Fruit fly (Drosophila melanogaster): ENCODE results near the gene Dph1.

Dph1 gene

DNA sequence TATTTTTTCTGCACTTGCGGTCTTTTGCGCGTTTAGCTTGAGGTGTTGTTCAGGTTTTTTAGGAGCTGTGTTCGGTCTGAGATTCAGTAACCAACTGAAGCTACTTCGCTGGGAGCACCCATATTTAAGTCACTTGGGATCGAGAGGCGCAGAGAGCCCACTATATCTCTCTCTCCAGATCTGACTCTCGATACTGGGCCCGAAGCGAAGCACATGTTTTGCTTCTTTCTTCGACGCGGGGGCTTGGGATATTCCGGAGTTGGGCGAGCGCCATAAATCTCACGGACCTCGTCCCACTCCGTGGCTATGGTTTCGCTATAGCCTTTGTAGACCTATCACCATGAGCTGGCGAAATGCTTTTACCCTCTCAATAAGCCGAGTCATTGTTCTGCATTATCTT is 18.4 kb upstream of the Dph1 start, which contains the start of gene CG14132 (continued):
- TF ChIP-seq Trl (optimal IDR thresholded peaks at IDR 0.05): peak; percentile 46 to 48
- no peak for TF ChIP-seq Trl (GFP tag; optimal IDR thresholded peaks at IDR 0.05)
- no peak for TF ChIP-seq CG17829 (tag; optimal IDR thresholded peaks at IDR 0.05)
- TF ChIP-seq MBD-R2 (GFP tag; IDR thresholded peaks at IDR 0.05): no peak
- TF ChIP-seq CG5180 (GFP tag; optimal IDR thresholded peaks at IDR 0.05): no peak
- TF ChIP-seq CG12155 (GFP tag; optimal IDR thresholded peaks at IDR 0.05): no peak
- TF ChIP-seq bigmax (GFP tag; optimal IDR thresholded peaks at IDR 0.05): no peak
- TF ChIP-seq CG6689 (GFP tag; IDR thresholded peaks at IDR 0.05): no peak
- TF ChIP-seq CG4282 (GFP tag; optimal IDR thresholded peaks at IDR 0.05): no peak
- no peak for TF ChIP-seq Sox102F (GFP tag; optimal IDR thresholded peaks at IDR 0.05)
- no peak for TF ChIP-seq schlank (tag; optimal IDR thresholded peaks at IDR 0.05)
- TF ChIP-seq salm (tag; optimal IDR thresholded peaks at IDR 0.05): no peak
- no peak for TF ChIP-seq CG2129 (GFP tag; IDR thresholded peaks at IDR 0.05; ENCODE audit: partially characterized antibody)
- TF ChIP-seq CG9609 (GFP tag; optimal IDR thresholded peaks at IDR 0.05): no peak
- TF ChIP-seq CG15479 (GFP tag; optimal IDR thresholded peaks at IDR 0.05): no peak
- no peak for TF ChIP-seq knrl (GFP tag; IDR thresholded peaks at IDR 0.05; ENCODE audit: partially characterized antibody)
- TF ChIP-seq CHES-1-like (GFP tag; optimal IDR thresholded peaks at IDR 0.05): no peak
- TF ChIP-seq Ptx1 (GFP tag; IDR thresholded peaks at IDR 0.05): no peak
- peak; percentile 60 for TF ChIP-seq CG13894 (tag; optimal IDR thresholded peaks at IDR 0.05)
- no peak for TF ChIP-seq cato (GFP tag; optimal IDR thresholded peaks at IDR 0.05; ENCODE audit: borderline replicate concordance)
- no peak for TF ChIP-seq ATbp (GFP tag; optimal IDR thresholded peaks at IDR 0.05)
- TF ChIP-seq CG2712 (tag; optimal IDR thresholded peaks at IDR 0.05): no peak
- no peak for TF ChIP-seq gsb (GFP tag; IDR thresholded peaks at IDR 0.05)
- no peak for TF ChIP-seq CG16863 (GFP tag; optimal IDR thresholded peaks at IDR 0.05)
- no peak for TF ChIP-seq CG10366 (GFP tag; IDR thresholded peaks at IDR 0.05)
- TF ChIP-seq ci (GFP tag; IDR thresholded peaks at IDR 0.05): 0 out of 3 replicates have a peak, but pooled peaks have one; percentile 40
- 0 out of 2 replicates have a peak, but pooled peaks have one; percentile 43 for TF ChIP-seq NFAT (GFP tag; IDR thresholded peaks at IDR 0.05)
- TF ChIP-seq pzg (GFP tag; optimal IDR thresholded peaks at IDR 0.05): no peak
- TF ChIP-seq CG2120 (GFP tag; optimal IDR thresholded peaks at IDR 0.05): no peak
- no peak for TF ChIP-seq Rx (GFP tag; IDR thresholded peaks at IDR 0.05)
- no peak for TF ChIP-seq Gug (GFP tag; IDR thresholded peaks at IDR 0.05)
- peak; percentile 40 for TF ChIP-seq Jarid2 (GFP tag; optimal IDR thresholded peaks at IDR 0.05)
- no peak for TF ChIP-seq HLHmδ (GFP tag; optimal IDR thresholded peaks at IDR 0.05)
- no peak for TF ChIP-seq CG16815 (GFP tag; optimal IDR thresholded peaks at IDR 0.05)
- TF ChIP-seq bbx (GFP tag; IDR thresholded peaks at IDR 0.05; ENCODE audit: partially characterized antibody): no peak
- TF ChIP-seq br (optimal IDR thresholded peaks at IDR 0.05): no peak
- no peak for TF ChIP-seq gcm2 (GFP tag; optimal IDR thresholded peaks at IDR 0.05)
- 0 out of 2 replicates have a peak, but pooled peaks have one; percentile 5 for TF ChIP-seq Rfx (GFP tag; IDR thresholded peaks at IDR 0.05)
- no peak for TF ChIP-seq CG10979 (tag; optimal IDR thresholded peaks at IDR 0.05)
- TF ChIP-seq CG3995 (GFP tag; optimal IDR thresholded peaks at IDR 0.05): no peak
- TF ChIP-seq zfh1 (GFP tag; IDR thresholded peaks at IDR 0.05): no peak
- TF ChIP-seq CG8478 (optimal IDR thresholded peaks at IDR 0.05): no peak
- TF ChIP-seq CG12236 (GFP tag; optimal IDR thresholded peaks at IDR 0.05): no peak
- no peak for TF ChIP-seq CG18619 (GFP tag; optimal IDR thresholded peaks at IDR 0.05)
- TF ChIP-seq fd102C (GFP tag; optimal IDR thresholded peaks at IDR 0.05): no peak
- no peak for TF ChIP-seq CG18262 (tag; optimal IDR thresholded peaks at IDR 0.05)
- no peak for TF ChIP-seq Aef1 (GFP tag; IDR thresholded peaks at IDR 0.05)

All from whole organism, embryonic.